Fruit fly (Drosophila melanogaster): ENCODE measurements around the gene CG4511.

CG4511 gene

dm6 chr3R:10872148-10872783, 18.0 kb downstream of the CG4511 start, which contains the start of gene Fdh (continued):
- no peak for TF ChIP-seq dan (GFP tag; IDR thresholded peaks at IDR 0.05)
- TF ChIP-seq al (GFP tag; IDR thresholded peaks at IDR 0.05) = no peak
- no peak for TF ChIP-seq da (GFP tag; optimal IDR thresholded peaks at IDR 0.05)
- peak; percentile 62 for TF ChIP-seq Meics (GFP tag; optimal IDR thresholded peaks at IDR 0.05)
- TF ChIP-seq CG14014 (GFP tag; IDR thresholded peaks at IDR 0.05) = peak; percentile 37; the same call in 1 of the 2 replicates
- no peak for TF ChIP-seq tna (GFP tag; IDR thresholded peaks at IDR 0.05; ENCODE audit: partially characterized antibody)
- TF ChIP-seq shn (GFP tag; optimal IDR thresholded peaks at IDR 0.05) = no peak
- TF ChIP-seq psq (GFP tag; optimal IDR thresholded peaks at IDR 0.05) = no peak
- no peak for TF ChIP-seq CG4282 (GFP tag; optimal IDR thresholded peaks at IDR 0.05)
- 0 out of 3 replicates have a peak, but pooled peaks have one; percentile 28 for TF ChIP-seq gce (GFP tag; IDR thresholded peaks at IDR 0.05)
- TF ChIP-seq Doc3 (GFP tag; IDR thresholded peaks at IDR 0.05; ENCODE audit: partially characterized antibody) = no peak
- peak; percentile 56 for TF ChIP-seq Blimp-1 (GFP tag; optimal IDR thresholded peaks at IDR 0.05)
- no peak for TF ChIP-seq CG7786 (GFP tag; optimal IDR thresholded peaks at IDR 0.05)
- TF ChIP-seq Lpt (GFP tag; optimal IDR thresholded peaks at IDR 0.05) = no peak
- TF ChIP-seq CG6791 (GFP tag; IDR thresholded peaks at IDR 0.05; ENCODE audit: partially characterized antibody) = no peak
- no peak for TF ChIP-seq Deaf1 (tag; optimal IDR thresholded peaks at IDR 0.05)
- TF ChIP-seq dimm (GFP tag; IDR thresholded peaks at IDR 0.05) = no peak
- TF ChIP-seq mirr (GFP tag; optimal IDR thresholded peaks at IDR 0.05) = no peak
- no peak for TF ChIP-seq Awh (GFP tag; IDR thresholded peaks at IDR 0.05)
- TF ChIP-seq CG2129 (GFP tag; IDR thresholded peaks at IDR 0.05; ENCODE audit: partially characterized antibody) = no peak
- peak in 1 of 2 experiments; percentile 53 for TF ChIP-seq dpn (GFP tag; optimal IDR thresholded peaks at IDR 0.05)
- TF ChIP-seq sd (tag; optimal IDR thresholded peaks at IDR 0.05) = peak; percentile 58
- TF ChIP-seq CG9797 (GFP tag; optimal IDR thresholded peaks at IDR 0.05) = peak; percentile 75
- TF ChIP-seq ase (GFP tag; IDR thresholded peaks at IDR 0.05) = no peak
- no peak for TF ChIP-seq ro (GFP tag; IDR thresholded peaks at IDR 0.05)
- peak; percentile 37; the same call in 1 of the 2 replicates for TF ChIP-seq HLH3B (GFP tag; IDR thresholded peaks at IDR 0.05)
- TF ChIP-seq Mad (GFP tag; optimal IDR thresholded peaks at IDR 0.05) = peak; percentile 12
- TF ChIP-seq usp (GFP tag; optimal IDR thresholded peaks at IDR 0.05) = no peak
- TF ChIP-seq NC2α (GFP tag; optimal IDR thresholded peaks at IDR 0.05) = no peak
- peak; percentile 27 for TF ChIP-seq crc (GFP tag; optimal IDR thresholded peaks at IDR 0.05)
- TF ChIP-seq CG18262 (tag; optimal IDR thresholded peaks at IDR 0.05) = peak; percentile 74
- TF ChIP-seq sna (GFP tag; IDR thresholded peaks at IDR 0.05; ENCODE audit: partially characterized antibody) = no peak
- no peak for TF ChIP-seq CG8359 (GFP tag; optimal IDR thresholded peaks at IDR 0.05; ENCODE audit: borderline replicate concordance)
- no peak for TF ChIP-seq dm (GFP tag; optimal IDR thresholded peaks at IDR 0.05)
- peak; percentile 42 for TF ChIP-seq pzg (GFP tag; optimal IDR thresholded peaks at IDR 0.05)
- peak; percentile 100 for TF ChIP-seq CG4820 (GFP tag; optimal IDR thresholded peaks at IDR 0.05)
- TF ChIP-seq CG12071 (GFP tag; optimal IDR thresholded peaks at IDR 0.05) = peak; percentile 7
- peak; percentile 68 for TF ChIP-seq nerfin-1 (tag; optimal IDR thresholded peaks at IDR 0.05)
- no peak for TF ChIP-seq abd-A (tag; optimal IDR thresholded peaks at IDR 0.05)
- TF ChIP-seq CG13123 (GFP tag; optimal IDR thresholded peaks at IDR 0.05) = peak; percentile 98
- TF ChIP-seq CG11247 (GFP tag; IDR thresholded peaks at IDR 0.05) = no peak
- no peak for TF ChIP-seq C15 (GFP tag; IDR thresholded peaks at IDR 0.05)
- TF ChIP-seq CG3163 (GFP tag; optimal IDR thresholded peaks at IDR 0.05) = no peak
- TF ChIP-seq CG13894 (tag; optimal IDR thresholded peaks at IDR 0.05) = peak; percentile 7
- no peak for TF ChIP-seq tx (GFP tag; optimal IDR thresholded peaks at IDR 0.05)
- no peak for TF ChIP-seq CkIIα-i1 (GFP tag; IDR thresholded peaks at IDR 0.05)
- peak; percentile 81 for TF ChIP-seq CG17361 (GFP tag; IDR thresholded peaks at IDR 0.05)
- TF ChIP-seq Hmx (GFP tag; optimal IDR thresholded peaks at IDR 0.05) = no peak
- peak; percentile 21 for TF ChIP-seq ems (GFP tag; optimal IDR thresholded peaks at IDR 0.05)
- TF ChIP-seq CG17802 (tag; optimal IDR thresholded peaks at IDR 0.05) = no peak
- TF ChIP-seq Dad (GFP tag; optimal IDR thresholded peaks at IDR 0.05) = no peak

Data from whole organism, embryonic.